Fruit fly (Drosophila melanogaster): ENCODE results near the gene futsch.

The futsch gene

dm6 chrX:1375265-1375958, 33.5 kb upstream of the futsch start, which contains the start of gene AMPKalpha (continued):
- TF ChIP-seq mld (GFP tag; IDR thresholded peaks at IDR 0.05; ENCODE audit: partially characterized antibody) (0 out of 3 replicates have a peak, but pooled peaks have one; percentile 30), Dad (GFP tag; optimal IDR thresholded peaks at IDR 0.05) (no peak), CG18011 (GFP tag; optimal IDR thresholded peaks at IDR 0.05) (no peak), Hr3 (GFP tag; optimal IDR thresholded peaks at IDR 0.05) (no peak), Neu2 (GFP tag; optimal IDR thresholded peaks at IDR 0.05; ENCODE audit: borderline replicate concordance) (no peak), chinmo (GFP tag; IDR thresholded peaks at IDR 0.05; ENCODE audit: partially characterized antibody) (0 out of 4 replicates have a peak, but pooled peaks have one; percentile 26), Sry-δ (GFP tag; optimal IDR thresholded peaks at IDR 0.05) (peak; percentile 52), Hr39 (optimal IDR thresholded peaks at IDR 0.05) (no peak), pzg (GFP tag; optimal IDR thresholded peaks at IDR 0.05) (peak; percentile 78), crol (GFP tag; IDR thresholded peaks at IDR 0.05) (peak; percentile 71), Scr (GFP tag; IDR thresholded peaks at IDR 0.05; ENCODE audit: partially characterized antibody) (peak; percentile 27; the same call in 1 of the 2 replicates), Med (GFP tag) (peak; percentile 34), CG30020 (tag; optimal IDR thresholded peaks at IDR 0.05) (no peak), BEAF-32 (GFP tag; optimal IDR thresholded peaks at IDR 0.05) (peak; percentile 58), CG10267 (tag; optimal IDR thresholded peaks at IDR 0.05) (peak; percentile 49), CG15514 (GFP tag; optimal IDR thresholded peaks at IDR 0.05) (peak; percentile 91), CG8281 (tag; optimal IDR thresholded peaks at IDR 0.05) (no peak), Pdp1 (GFP tag; optimal IDR thresholded peaks at IDR 0.05) (peak in 1 of 2 experiments; percentile 38), CG18476 (GFP tag; optimal IDR thresholded peaks at IDR 0.05) (no peak), MESR4 (GFP tag; optimal IDR thresholded peaks at IDR 0.05) (peak; percentile 89), CG8290 (GFP tag; optimal IDR thresholded peaks at IDR 0.05) (no peak), CG8290 (tag; optimal IDR thresholded peaks at IDR 0.05) (peak in 1 of 2 experiments; percentile 27), gfzf (GFP tag; optimal IDR thresholded peaks at IDR 0.05) (peak; percentile 16), trem (tag; optimal IDR thresholded peaks at IDR 0.05) (peak; percentile 64), CG4617 (GFP tag; optimal IDR thresholded peaks at IDR 0.05; ENCODE audit: borderline replicate concordance) (peak; percentile 17), CG12659 (GFP tag; optimal IDR thresholded peaks at IDR 0.05) (peak; percentile 7), CG7372 (GFP tag; IDR thresholded peaks at IDR 0.05) (no peak), bbx (GFP tag; IDR thresholded peaks at IDR 0.05; ENCODE audit: partially characterized antibody) (peak; percentile 62), CG2712 (tag; optimal IDR thresholded peaks at IDR 0.05) (no peak), CG14710 (tag; optimal IDR thresholded peaks at IDR 0.05) (peak; percentile 25), Sox100B (GFP tag; optimal IDR thresholded peaks at IDR 0.05) (no peak), Opbp (GFP tag; IDR thresholded peaks at IDR 0.05; ENCODE audit: partially characterized antibody) (peak; percentile 56; the same call in 2 of the 3 replicates), E2f2 (GFP tag; IDR thresholded peaks at IDR 0.05) (peak; percentile 97), dm (GFP tag; optimal IDR thresholded peaks at IDR 0.05) (no peak), CkIIα-i1 (GFP tag; IDR thresholded peaks at IDR 0.05) (no peak), CG1832 (GFP tag; optimal IDR thresholded peaks at IDR 0.05) (peak; percentile 81), CG1603 (tag; optimal IDR thresholded peaks at IDR 0.05) (peak; percentile 47), cad (GFP tag; optimal IDR thresholded peaks at IDR 0.05) (no peak), ash1 (GFP tag; optimal IDR thresholded peaks at IDR 0.05) (no peak), Fer1 (GFP tag; optimal IDR thresholded peaks at IDR 0.05) (peak; percentile 44), amos (GFP tag; IDR thresholded peaks at IDR 0.05; ENCODE audit: partially characterized antibody) (peak; percentile 43; the same call in 1 of the 2 replicates), Lim3 (GFP tag; IDR thresholded peaks at IDR 0.05) (no peak), crp (GFP tag; optimal IDR thresholded peaks at IDR 0.05) (peak; percentile 41 to 87), Hmx (GFP tag; optimal IDR thresholded peaks at IDR 0.05) (no peak), CG9797 (GFP tag; optimal IDR thresholded peaks at IDR 0.05) (peak; percentile 0), esg (GFP tag; conservative IDR thresholded peaks at IDR 0.05) (no peak), Hr51 (GFP tag; optimal IDR thresholded peaks at IDR 0.05) (no peak), stwl (tag; optimal IDR thresholded peaks at IDR 0.05) (peak; percentile 29)

Data from whole organism, embryonic.